Fruit fly (Drosophila melanogaster) whole organism, embryonic: Measurements from ENCODE around the gene CG4382.

Experiments used
- Antp ChIP-seq: fragments of 200-800 bp; sonication (Bioruptor generic); optimal IDR thresholded peaks from 3 replicates; lab custom pipeline; 2016; ENCODE audit warnings: missing biosample characterization, missing genetic modification characterization
- B-H1 ChIP-seq: fragments of 200-800 bp; sonication (Bioruptor generic); IDR thresholded peaks from 3 replicates; pipeline ENCODE4 v1.3.6; 2022; ENCODE audit warnings: missing biosample characterization, missing genetic modification characterization
- Bdp1 ChIP-seq: fragments of 200-800 bp; sonication (Bioruptor generic); optimal IDR thresholded peaks from 3 replicates; lab custom pipeline; 2016; ENCODE audit warnings: missing biosample characterization, missing genetic modification characterization
- C15 ChIP-seq: fragments of 200-800 bp; sonication (Bioruptor generic); IDR thresholded peaks from 3 replicates; pipeline ENCODE4 v1.3.6; 2022; ENCODE audit warnings: missing biosample characterization, missing genetic modification characterization
- CG10147 ChIP-seq: fragments of 200-800 bp; sonication (Bioruptor generic); optimal IDR thresholded peaks from 2 replicates; lab custom pipeline; 2019; ENCODE audit warnings: missing biosample characterization, mild to moderate bottlenecking, missing genetic modification characterization, moderate library complexity
- CG10431 ChIP-seq: fragments of 200-800 bp; sonication (Bioruptor generic); optimal IDR thresholded peaks from 3 replicates; lab custom pipeline; 2018; ENCODE audit warnings: missing biosample characterization, mild to moderate bottlenecking, missing genetic modification characterization
- CG10959 ChIP-seq: fragments of 200-800 bp; sonication (Bioruptor generic); IDR thresholded peaks from 2 replicates; pipeline ENCODE4 v1.3.6; 2022; ENCODE audit warnings: missing biosample characterization, missing genetic modification characterization
- CG10979 ChIP-seq: fragments of 200-800 bp; sonication (Bioruptor generic); optimal IDR thresholded peaks from 2 replicates; lab custom pipeline; 2018; ENCODE audit warnings: missing biosample characterization, mild to moderate bottlenecking, missing genetic modification characterization, moderate library complexity
- CG12236 ChIP-seq: fragments of 200-800 bp; sonication (Bioruptor generic); optimal IDR thresholded peaks from 2 replicates; lab custom pipeline; 2016; ENCODE audit warnings: missing biosample characterization, missing genetic modification characterization
- CG15514 ChIP-seq: fragments of 200-800 bp; sonication (Bioruptor generic); optimal IDR thresholded peaks from 3 replicates; lab custom pipeline; 2017; ENCODE audit warnings: missing biosample characterization, missing genetic modification characterization, mild to moderate bottlenecking, moderate library complexity, missing genetic modification reagents
- CG16779 ChIP-seq: fragments of 200-800 bp; sonication (Bioruptor generic); IDR thresholded peaks from 2 replicates; pipeline ENCODE4 v1.3.6; 2022; ENCODE audit warnings: missing biosample characterization, missing genetic modification characterization
- CG17568 ChIP-seq: fragments of 200-800 bp; sonication (Bioruptor generic); optimal IDR thresholded peaks from 2 replicates; lab custom pipeline; 2018; ENCODE audit warnings: missing biosample characterization, mild to moderate bottlenecking, missing genetic modification characterization, moderate library complexity
- CG2120 ChIP-seq: fragments of 200-800 bp; sonication (Bioruptor generic); optimal IDR thresholded peaks from 3 replicates; lab custom pipeline; 2016; ENCODE audit warnings: missing biosample characterization, missing genetic modification characterization
- CG3065 ChIP-seq: fragments of 200-800 bp; sonication (Bioruptor generic); optimal IDR thresholded peaks from 2 replicates; lab custom pipeline; 2016; ENCODE audit warnings: missing biosample characterization, missing genetic modification characterization
- CG33213 ChIP-seq: fragments of 200-800 bp; sonication (Bioruptor generic); optimal IDR thresholded peaks from 3 replicates; lab custom pipeline; 2016; ENCODE audit warnings: missing biosample characterization, missing genetic modification characterization
- CG3995 ChIP-seq: fragments of 200-800 bp; sonication (Bioruptor generic); optimal IDR thresholded peaks from 3 replicates; lab custom pipeline; 2016; ENCODE audit warnings: missing biosample characterization, missing genetic modification characterization
- CG4424 ChIP-seq: fragments of 200-800 bp; sonication (Bioruptor generic); optimal IDR thresholded peaks from 3 replicates; lab custom pipeline; 2016; ENCODE audit warnings: missing biosample characterization, missing genetic modification characterization
- CG4617 ChIP-seq: fragments of 200-800 bp; sonication (Bioruptor generic); optimal IDR thresholded peaks from 3 replicates; lab custom pipeline; 2016; ENCODE audit warnings: missing biosample characterization, missing genetic modification characterization, borderline replicate concordance
- CG7271 ChIP-seq: fragments of 200-800 bp; sonication (Bioruptor generic); optimal IDR thresholded peaks from 2 replicates; lab custom pipeline; 2018; ENCODE audit warnings: missing biosample characterization, mild to moderate bottlenecking, missing genetic modification characterization, moderate library complexity
- CG7987 ChIP-seq: fragments of 200-800 bp; sonication (Bioruptor generic); optimal IDR thresholded peaks from 2 replicates; lab custom pipeline; 2018; ENCODE audit warnings: missing biosample characterization, mild to moderate bottlenecking, missing genetic modification characterization, moderate library complexity
- CG8359 ChIP-seq: fragments of 200-800 bp; sonication (Bioruptor generic); optimal IDR thresholded peaks from 2 replicates; lab custom pipeline; 2017; ENCODE audit warnings: missing biosample characterization, mild to moderate bottlenecking, missing genetic modification characterization, borderline replicate concordance
- CG8388 ChIP-seq: fragments of 200-800 bp; sonication (Bioruptor generic); optimal IDR thresholded peaks from 2 replicates; lab custom pipeline; 2019; ENCODE audit warnings: missing biosample characterization, mild to moderate bottlenecking, missing genetic modification characterization, moderate library complexity
- CG8924 ChIP-seq: fragments of 200-800 bp; optimal IDR thresholded peaks from 3 replicates; lab custom pipeline; 2019; ENCODE audit warnings: missing biosample characterization, mild to moderate bottlenecking, missing genetic modification characterization, moderate library complexity
- Chrac-16 ChIP-seq: fragments of 200-800 bp; sonication (Bioruptor generic); optimal IDR thresholded peaks from 3 replicates; lab custom pipeline; 2016; ENCODE audit warnings: missing biosample characterization, missing genetic modification characterization
- Dp ChIP-seq: fragments of 200-800 bp; sonication (Bioruptor generic); optimal IDR thresholded peaks from 2 replicates; lab custom pipeline; 2018; ENCODE audit warnings: missing biosample characterization, mild to moderate bottlenecking, missing genetic modification characterization, moderate library complexity
- Gsc ChIP-seq: fragments of 200-800 bp; sonication (Bioruptor generic); IDR thresholded peaks from 2 replicates; pipeline ENCODE4 v1.3.6; 2022; ENCODE audit warnings: missing biosample characterization, missing genetic modification characterization
- H15 ChIP-seq: fragments of 200-800 bp; sonication (Bioruptor generic); IDR thresholded peaks from 3 replicates; pipeline ENCODE4 v1.3.6; 2022; ENCODE audit warnings: missing biosample characterization, missing genetic modification characterization
- HmgZ ChIP-seq: fragments of 200-800 bp; sonication (Bioruptor generic); optimal IDR thresholded peaks from 2 replicates; lab custom pipeline; 2018; ENCODE audit warnings: missing biosample characterization, mild to moderate bottlenecking, missing genetic modification characterization
- Hr51 ChIP-seq, 2 experiments: fragments of 200-800 bp; sonication (Bioruptor generic); optimal IDR thresholded peaks; 2 replicates in 1 of 2; 3 replicates in 1 of 2; lab custom pipeline; 2016 to 2018; ENCODE audit warnings: missing biosample characterization in 2 of 2, missing genetic modification characterization in 2 of 2, mild to moderate bottlenecking in 1 of 2, moderate library complexity in 1 of 2
- Hsf ChIP-seq: fragments of 200-800 bp; sonication (Bioruptor generic); optimal IDR thresholded peaks from 3 replicates; lab custom pipeline; 2016; ENCODE audit warnings: missing biosample characterization, missing genetic modification characterization
- MESR4 ChIP-seq: fragments of 200-800 bp; sonication (Bioruptor generic); optimal IDR thresholded peaks from 2 replicates; lab custom pipeline; 2018; ENCODE audit warnings: missing biosample characterization, mild to moderate bottlenecking, missing genetic modification characterization, moderate library complexity
- NfI ChIP-seq: fragments of 200-800 bp; sonication (Bioruptor generic); optimal IDR thresholded peaks from 3 replicates; lab custom pipeline; 2018; ENCODE audit warnings: missing biosample characterization, mild to moderate bottlenecking, missing genetic modification characterization, moderate library complexity
- Usf ChIP-seq: fragments of 200-800 bp; sonication (Bioruptor generic); optimal IDR thresholded peaks from 2 replicates; lab custom pipeline; 2017; ENCODE audit warnings: missing genotype, missing biosample characterization, missing genetic modification characterization
- Xrp1 ChIP-seq: fragments of 200-800 bp; sonication (Bioruptor generic); IDR thresholded peaks from 2 replicates; pipeline ENCODE4 v1.3.6; 2022; ENCODE audit warnings: missing biosample characterization, missing genetic modification characterization
- bsh ChIP-seq, 2 experiments: fragments of 200-800 bp; sonication (Bioruptor generic); optimal IDR thresholded peaks; 2 replicates each; lab custom pipeline; 2017 to 2018; ENCODE audit warnings: mild to moderate bottlenecking in 2 of 2, missing biosample characterization in 2 of 2, missing genetic modification characterization in 2 of 2, moderate library complexity in 1 of 2
- chif ChIP-seq, 2 experiments: fragments of 200-800 bp; sonication (Bioruptor generic); optimal IDR thresholded peaks; 3 replicates each; lab custom pipeline; 2016; ENCODE audit warnings: missing biosample characterization in 2 of 2, missing genetic modification characterization in 2 of 2
- chinmo ChIP-seq: fragments of 200-800 bp; sonication (Bioruptor generic); IDR thresholded peaks from 4 replicates; pipeline ENCODE4 v1.3.6; 2022; ENCODE audit warnings: missing biosample characterization, missing genetic modification characterization; ENCODE audit not compliant: partially characterized antibody
- dati ChIP-seq: fragments of 200-800 bp; sonication (Bioruptor generic); IDR thresholded peaks from 2 replicates; pipeline ENCODE4 v1.3.6; 2022; ENCODE audit warnings: missing biosample characterization, missing genetic modification characterization
- dysf ChIP-seq: fragments of 200-800 bp; sonication (Bioruptor generic); IDR thresholded peaks from 3 replicates; pipeline ENCODE4 v1.3.6; 2022; ENCODE audit warnings: missing biosample characterization, missing genetic modification characterization
- fru ChIP-seq: fragments of >200 bp; optimal IDR thresholded peaks from 2 replicates; lab custom pipeline; 2017
- hkb ChIP-seq, 2 experiments: fragments of 200-800 bp in 1 of 2; fragments of >200 bp in 1 of 2; sonication (Bioruptor generic) in 1 of 2; IDR thresholded peaks in 1 of 2; optimal IDR thresholded peaks in 1 of 2; 2 replicates each; pipeline versions ENCODE4 v1.3.6 to Lab custom; 2017 to 2022; ENCODE audit warnings: missing biosample characterization in 1 of 2, missing genetic modification characterization in 1 of 2
- klu ChIP-seq: fragments of 200-800 bp; sonication (Bioruptor generic); IDR thresholded peaks from 2 replicates; pipeline ENCODE4 v1.3.6; 2022; ENCODE audit warnings: missing biosample characterization, missing genetic modification characterization
- knrl ChIP-seq: fragments of 200-800 bp; sonication (Bioruptor generic); IDR thresholded peaks from 3 replicates; pipeline ENCODE4 v1.3.6; 2022; ENCODE audit warnings: missing biosample characterization, missing genetic modification characterization; ENCODE audit not compliant: partially characterized antibody
- lab ChIP-seq: fragments of 200-800 bp; sonication (Bioruptor generic); optimal IDR thresholded peaks from 3 replicates; lab custom pipeline; 2017; ENCODE audit warnings: missing biosample characterization, missing genetic modification characterization, mild to moderate bottlenecking, moderate library complexity, missing genetic modification reagents
- nau ChIP-seq: fragments of 200-800 bp; sonication (Bioruptor generic); optimal IDR thresholded peaks from 3 replicates; lab custom pipeline; 2017; ENCODE audit warnings: missing biosample characterization, mild to moderate bottlenecking, missing genetic modification characterization, missing genetic modification reagents
- nmo ChIP-seq: fragments of 200-800 bp; sonication (Bioruptor generic); optimal IDR thresholded peaks from 2 replicates; lab custom pipeline; 2018; ENCODE audit warnings: missing biosample characterization, mild to moderate bottlenecking, missing genetic modification characterization, moderate library complexity
- peb ChIP-seq: fragments of 200-800 bp; sonication (Bioruptor generic); IDR thresholded peaks from 2 replicates; pipeline ENCODE4 v1.3.6; 2022; ENCODE audit warnings: missing biosample characterization, missing genetic modification characterization
- pfk ChIP-seq: fragments of 200-800 bp; sonication (Bioruptor generic); optimal IDR thresholded peaks from 2 replicates; lab custom pipeline; 2018; ENCODE audit warnings: missing biosample characterization, mild to moderate bottlenecking, missing genetic modification characterization, moderate library complexity
- sens ChIP-seq: fragments of 200-800 bp; sonication (Bioruptor generic); peaks from one replicate; lab custom pipeline; 2016; ENCODE audit warnings: missing biosample characterization, missing genetic modification characterization
- sqz ChIP-seq: fragments of 200-800 bp; sonication (Bioruptor generic); optimal IDR thresholded peaks from 3 replicates; lab custom pipeline; 2018; ENCODE audit warnings: missing biosample characterization, mild to moderate bottlenecking, missing genetic modification characterization

The CG4382 gene

DNA sequence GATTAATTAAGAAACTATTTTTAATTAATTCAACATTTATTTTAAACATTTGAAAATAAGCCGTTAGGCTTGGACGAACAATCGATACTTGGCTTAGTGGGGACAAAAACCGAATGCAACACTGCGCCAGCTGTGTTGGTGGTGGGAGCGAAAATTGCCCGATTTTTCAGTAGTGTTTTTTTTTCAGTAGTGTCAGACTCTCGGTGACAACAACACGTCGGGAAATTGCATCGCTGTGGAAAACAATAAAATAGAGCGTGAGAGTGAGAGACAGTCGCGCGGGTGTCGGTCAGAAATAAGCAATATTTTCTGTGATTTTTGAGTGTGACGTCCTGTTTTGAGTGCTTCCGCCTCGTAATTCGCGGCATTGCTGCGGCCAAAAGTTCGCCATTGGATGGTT is 16.0 kb upstream of the CG4382 start (continued):
- TF ChIP-seq nmo (GFP tag; lab: Kevin White, UChicago), result peak; percentile 9
- peak; percentile 51 for TF ChIP-seq lab
- TF ChIP-seq pfk, result no peak
- TF ChIP-seq Dp (GFP tag; lab: Kevin White, UChicago), result peak; percentile 74
- no peak for TF ChIP-seq CG10147
- TF ChIP-seq chif (GFP tag; optimal IDR thresholded peaks at IDR 0.05; lab: Kevin White, UChicago), result peak in 1 of 2 experiments; percentile 68
- no peak for TF ChIP-seq CG10431 (GFP tag; lab: Kevin White, UChicago)
- TF ChIP-seq klu (GFP tag; lab: Robert Waterston, UW), result no peak
- peak; percentile 82; the same call in 2 of the 4 replicates for TF ChIP-seq chinmo
- TF ChIP-seq Antp, result peak; percentile 61
- TF ChIP-seq CG8388 (GFP tag; lab: Kevin White, UChicago), result peak; percentile 5
- no peak for TF ChIP-seq CG7271 (tag; lab: Kevin White, UChicago)
- TF ChIP-seq sqz (GFP tag; lab: Kevin White, UChicago), result peak; percentile 83
- TF ChIP-seq sens (GFP tag; lab: Kevin White, UChicago), result peak; percentile 82
- TF ChIP-seq dysf (GFP tag; lab: Robert Waterston, UW), result peak; percentile 50; the same call in 1 of the 3 replicates
- peak; percentile 26 for TF ChIP-seq CG17568
- TF ChIP-seq Gsc, result no peak
- TF ChIP-seq Chrac-16 (GFP tag; lab: Kevin White, UChicago), result peak; percentile 59
- peak; percentile 64 for TF ChIP-seq MESR4 (GFP tag; lab: Kevin White, UChicago)
- TF ChIP-seq CG4424 (GFP tag; lab: Kevin White, UChicago), result peak; percentile 21
- TF ChIP-seq bsh (GFP tag; optimal IDR thresholded peaks at IDR 0.05; lab: Kevin White, UChicago), result peak in 1 of 2 experiments; percentile 16
- no peak for TF ChIP-seq C15 (GFP tag; lab: Robert Waterston, UW)
- no peak for TF ChIP-seq CG8359 (GFP tag; lab: Kevin White, UChicago)
- no peak for TF ChIP-seq CG10979
- TF ChIP-seq nau (GFP tag; lab: Kevin White, UChicago), result no peak
- TF ChIP-seq CG15514 (GFP tag; lab: Kevin White, UChicago), result peak; percentile 76
- peak; percentile 24 for TF ChIP-seq CG4617
- TF ChIP-seq fru (lab: Kevin White, UChicago), result no peak
- TF ChIP-seq CG3995 (GFP tag; lab: Kevin White, UChicago), result no peak
- TF ChIP-seq H15, result 0 out of 3 replicates have a peak, but pooled peaks have one; percentile 32
- TF ChIP-seq CG2120 (GFP tag; lab: Kevin White, UChicago), result peak; percentile 68
- TF ChIP-seq CG3065 (GFP tag; lab: Kevin White, UChicago), result no peak
- peak; percentile 25 for TF ChIP-seq NfI (GFP tag; lab: Kevin White, UChicago)
- TF ChIP-seq CG10959 (GFP tag; lab: Robert Waterston, UW), result no peak
- TF ChIP-seq CG8924 (tag; lab: Kevin White, UChicago), result peak; percentile 19
- no peak for TF ChIP-seq CG12236 (GFP tag; lab: Kevin White, UChicago)
- peak; percentile 18 for TF ChIP-seq Bdp1 (GFP tag; lab: Kevin White, UChicago)
- TF ChIP-seq peb (GFP tag; lab: Robert Waterston, UW), result no peak
- peak; percentile 71 for TF ChIP-seq knrl (GFP tag; lab: Robert Waterston, UW)
- no peak for TF ChIP-seq hkb (optimal IDR thresholded peaks at IDR 0.05; lab: Kevin White, UChicago)
- peak; percentile 42 for TF ChIP-seq hkb (GFP tag; IDR thresholded peaks at IDR 0.05; lab: Robert Waterston, UW)
- peak; percentile 38 for TF ChIP-seq Hsf (GFP tag; lab: Kevin White, UChicago)
- TF ChIP-seq CG33213 (GFP tag; lab: Kevin White, UChicago), result peak; percentile 37
- TF ChIP-seq B-H1, result no peak
- peak; percentile 88 for TF ChIP-seq HmgZ (tag; lab: Kevin White, UChicago)
- no peak for TF ChIP-seq Xrp1 (GFP tag; lab: Robert Waterston, UW)
- peak; percentile 59 for TF ChIP-seq CG7987
- TF ChIP-seq dati (GFP tag; lab: Robert Waterston, UW), result no peak
- 0 out of 2 replicates have a peak, but pooled peaks have one; percentile 7 for TF ChIP-seq CG16779 (GFP tag; lab: Robert Waterston, UW)
- no peak for TF ChIP-seq Usf (GFP tag; lab: Kevin White, UChicago)
- TF ChIP-seq Hr51 (GFP tag; optimal IDR thresholded peaks at IDR 0.05; lab: Kevin White, UChicago), result peak in 1 of 2 experiments; percentile 1
